Worm (Caenorhabditis elegans): ENCODE measurements around the gene shl-1.
A peak's percentile ranks its signal among the peaks of the same experiment; 100 is the strongest.

Gene shl-1

ce11 chrIV:6415149-6415548 is 31.3 kb upstream of the shl-1 start, which contains the start of gene exos-2:
Gene exos-2 (plus strand): TSS chrIV:6415478.
- TF ChIP-seq lin-14 (GFP tag; optimal IDR thresholded peaks at IDR 0.05) (no peak), dsc-1 (tag; optimal IDR thresholded peaks at IDR 0.05) (peak; percentile 47), unc-62 (GFP tag; optimal IDR thresholded peaks at IDR 0.05) (no peak), aly-2 (tag; optimal IDR thresholded peaks at IDR 0.05) (peak; percentile 53), ztf-11 (tag; optimal IDR thresholded peaks at IDR 0.05) (peak in 1 of 2 experiments; percentile 9), irx-1 (tag; optimal IDR thresholded peaks at IDR 0.05) (peak; percentile 41), mep-1 (tag; optimal IDR thresholded peaks at IDR 0.05) (peak; percentile 65), sox-4 (tag; optimal IDR thresholded peaks at IDR 0.05) (no peak), alr-1 (tag; optimal IDR thresholded peaks at IDR 0.05; ENCODE audit: borderline replicate concordance) (no peak), blmp-1 (tag; optimal IDR thresholded peaks at IDR 0.05) (no peak), nhr-28 (tag; optimal IDR thresholded peaks at IDR 0.05) (no peak), fos-1 (tag; optimal IDR thresholded peaks at IDR 0.05) (peak; percentile 6), nhr-90 (tag; optimal IDR thresholded peaks at IDR 0.05; ENCODE audit: poor library complexity) (peak; percentile 49), unc-98 (GFP tag; IDR thresholded peaks at IDR 0.05) (no peak), nhr-12 (tag; optimal IDR thresholded peaks at IDR 0.05) (no peak), ztf-4 (tag; optimal IDR thresholded peaks at IDR 0.05) (no peak), ceh-8 (GFP tag; optimal IDR thresholded peaks at IDR 0.05) (peak; percentile 22), egl-27 (tag; optimal IDR thresholded peaks at IDR 0.05) (no peak), C04F5.9 (tag; optimal IDR thresholded peaks at IDR 0.05) (peak; percentile 19), nhr-237 (tag; optimal IDR thresholded peaks at IDR 0.05) (no peak), tbx-2 (tag; optimal IDR thresholded peaks at IDR 0.05) (peak; percentile 60), lin-13 (GFP tag; optimal IDR thresholded peaks at IDR 0.05) (peak; percentile 54), grh-1 (GFP tag; IDR thresholded peaks at IDR 0.05) (peak; percentile 19; the same call in 1 of the 2 replicates), F16B12.6 (tag; optimal IDR thresholded peaks at IDR 0.05) (peak; percentile 61), unc-86 (tag; optimal IDR thresholded peaks at IDR 0.05) (peak; percentile 60), aha-1 (tag; optimal IDR thresholded peaks at IDR 0.05) (no peak), efl-1 (optimal IDR thresholded peaks at IDR 0.05) (peak; percentile 85 to 97), efl-1 (GFP tag; optimal IDR thresholded peaks at IDR 0.05 in 1 of 2) (peak; percentile 97 to 99), efl-3 (GFP tag; optimal IDR thresholded peaks at IDR 0.05) (no peak), fkh-10 (GFP tag; optimal IDR thresholded peaks at IDR 0.05) (no peak), mab-9 (GFP tag; IDR thresholded peaks at IDR 0.05) (no peak), vab-15 (tag; optimal IDR thresholded peaks at IDR 0.05) (no peak), dpl-1 (GFP tag; optimal IDR thresholded peaks at IDR 0.05) (peak; percentile 95 to 97 (median 96)), C34B4.2 (tag; optimal IDR thresholded peaks at IDR 0.05) (no peak), lin-39 (tag; optimal IDR thresholded peaks at IDR 0.05) (no peak), swsn-7 (tag; optimal IDR thresholded peaks at IDR 0.05) (peak; percentile 63), sup-37 (GFP tag; optimal IDR thresholded peaks at IDR 0.05) (no peak), nhr-84 (tag; optimal IDR thresholded peaks at IDR 0.05) (no peak), nhr-71 (tag; optimal IDR thresholded peaks at IDR 0.05) (peak; percentile 77), hlh-17 (GFP tag; optimal IDR thresholded peaks at IDR 0.05; ENCODE audit: borderline replicate concordance) (no peak), hlh-4 (tag; optimal IDR thresholded peaks at IDR 0.05) (no peak), xbp-1 (tag; optimal IDR thresholded peaks at IDR 0.05) (peak; percentile 65), rnt-1 (tag; optimal IDR thresholded peaks at IDR 0.05) (peak; percentile 80), ceh-63 (GFP tag; optimal IDR thresholded peaks at IDR 0.05) (no peak), ceh-88 (GFP tag; IDR thresholded peaks at IDR 0.05) (peak; percentile 32; the same call in 1 of the 2 replicates), elt-3 (tag; optimal IDR thresholded peaks at IDR 0.05) (peak in 1 of 6 experiments; percentile 34), lir-3 (tag; optimal IDR thresholded peaks at IDR 0.05; ENCODE audit: poor library complexity) (peak; percentile 13), nhr-20 (tag; optimal IDR thresholded peaks at IDR 0.05) (peak; percentile 62), hpl-2 (GFP tag; optimal IDR thresholded peaks at IDR 0.05) (no peak), isw-1 (GFP tag; IDR thresholded peaks at IDR 0.05) (peak; percentile 69), nhr-19 (GFP tag; conservative IDR thresholded peaks at IDR 0.05) (peak; percentile 50; the same call in 1 of the 2 replicates), lin-35 (GFP tag; optimal IDR thresholded peaks at IDR 0.05) (peak; percentile 98 to 99), fkh-4 (tag; optimal IDR thresholded peaks at IDR 0.05; ENCODE audit: borderline replicate concordance) (no peak)

Data from whole organism, L1 larva.